Fruit fly (Drosophila melanogaster): ENCODE results near the gene CG17217.

DNA sequence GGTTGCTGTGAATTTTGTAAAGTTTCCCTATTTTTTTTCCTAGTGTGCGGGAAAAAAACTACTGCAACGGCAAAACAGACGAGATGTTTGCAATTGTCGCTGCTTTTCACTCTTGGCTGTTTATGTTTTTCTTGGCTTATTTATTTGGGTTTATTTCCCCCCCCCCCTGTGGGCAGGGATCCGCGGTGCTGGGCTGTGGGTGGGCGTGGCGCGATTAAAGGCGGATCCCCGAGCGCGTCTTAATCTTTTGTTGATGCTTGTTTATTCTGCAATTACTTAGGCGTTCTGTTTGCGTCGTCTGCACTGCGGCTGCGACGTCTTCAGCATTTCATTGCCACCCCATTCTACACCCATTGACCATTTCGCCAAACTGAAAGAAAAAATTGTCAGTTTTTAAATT lies 24.5 kb downstream of the CG17217 start:
- TF ChIP-seq CG6276 (GFP tag; optimal IDR thresholded peaks at IDR 0.05) (no peak), Sox102F (GFP tag; optimal IDR thresholded peaks at IDR 0.05) (no peak), CG11902 (GFP tag; optimal IDR thresholded peaks at IDR 0.05) (no peak), CG6854 (GFP tag; optimal IDR thresholded peaks at IDR 0.05) (no peak), CG11762 (GFP tag; optimal IDR thresholded peaks at IDR 0.05; ENCODE audit: insufficient read depth) (no peak), pdm3 (GFP tag; optimal IDR thresholded peaks at IDR 0.05) (no peak), CG4318 (GFP tag; optimal IDR thresholded peaks at IDR 0.05) (no peak), OdsH (GFP tag; optimal IDR thresholded peaks at IDR 0.05) (no peak), esn (GFP tag; optimal IDR thresholded peaks at IDR 0.05) (no peak), fd59A (GFP tag; optimal IDR thresholded peaks at IDR 0.05) (no peak)
